Worm (Caenorhabditis elegans): Measurements from ENCODE around the gene ltd-1.

The ltd-1 gene

ce11 chrII:8041642-8042041 is 50.9 kb downstream of the ltd-1 start (continued):
- TF ChIP-seq ceh-20 (GFP tag; IDR thresholded peaks at IDR 0.05) = no peak
- no peak for TF ChIP-seq php-3 (GFP tag; IDR thresholded peaks at IDR 0.05)
- no peak for TF ChIP-seq fos-1 (tag; optimal IDR thresholded peaks at IDR 0.05)
- TF ChIP-seq ceh-44 (GFP tag; IDR thresholded peaks at IDR 0.05) = no peak
- TF ChIP-seq dmd-8 (GFP tag; IDR thresholded peaks at IDR 0.05) = no peak
- TF ChIP-seq daf-12 (tag; optimal IDR thresholded peaks at IDR 0.05) = no peak
- no peak for TF ChIP-seq hlh-11 (tag; optimal IDR thresholded peaks at IDR 0.05)
- no peak for TF ChIP-seq dmd-6 (GFP tag; IDR thresholded peaks at IDR 0.05)
- peak; percentile 57 for TF ChIP-seq lin-38 (GFP tag; IDR thresholded peaks at IDR 0.05)
- no peak for TF ChIP-seq jun-1 (tag; optimal IDR thresholded peaks at IDR 0.05)
- no peak for TF ChIP-seq ZK546.5 (tag; optimal IDR thresholded peaks at IDR 0.05)
- no peak for TF ChIP-seq mxl-3 (GFP tag; optimal IDR thresholded peaks at IDR 0.05)
- no peak for TF ChIP-seq nhr-25 (tag; optimal IDR thresholded peaks at IDR 0.05; ENCODE audit: borderline replicate concordance, insufficient read depth)
- TF ChIP-seq F37D6.2 (tag; optimal IDR thresholded peaks at IDR 0.05) = no peak
- TF ChIP-seq ceh-32 (tag; optimal IDR thresholded peaks at IDR 0.05; ENCODE audit: poor library complexity) = no peak
- no peak for TF ChIP-seq daf-8 (GFP tag; IDR thresholded peaks at IDR 0.05)
- no peak for TF ChIP-seq zip-11 (GFP tag; IDR thresholded peaks at IDR 0.05)
- no peak for TF ChIP-seq daf-16 (GFP tag; optimal IDR thresholded peaks at IDR 0.05)
- TF ChIP-seq daf-16 (tag; optimal IDR thresholded peaks at IDR 0.05) = no peak
- no peak for TF ChIP-seq nhr-111 (GFP tag; optimal IDR thresholded peaks at IDR 0.05)
- no peak for TF ChIP-seq nhr-10 (tag; optimal IDR thresholded peaks at IDR 0.05)
- no peak for TF ChIP-seq spr-3 (GFP tag; optimal IDR thresholded peaks at IDR 0.05)
- peak; percentile 9 for TF ChIP-seq nhr-6 (tag; optimal IDR thresholded peaks at IDR 0.05)
- TF ChIP-seq ctbp-1 (GFP tag; IDR thresholded peaks at IDR 0.05) = no peak
- peak; percentile 39 for TF ChIP-seq mes-2 (tag; optimal IDR thresholded peaks at IDR 0.05; ENCODE audit: poor library complexity, severe bottlenecking)
- no peak for TF ChIP-seq zag-1 (tag; optimal IDR thresholded peaks at IDR 0.05)

DNA sequence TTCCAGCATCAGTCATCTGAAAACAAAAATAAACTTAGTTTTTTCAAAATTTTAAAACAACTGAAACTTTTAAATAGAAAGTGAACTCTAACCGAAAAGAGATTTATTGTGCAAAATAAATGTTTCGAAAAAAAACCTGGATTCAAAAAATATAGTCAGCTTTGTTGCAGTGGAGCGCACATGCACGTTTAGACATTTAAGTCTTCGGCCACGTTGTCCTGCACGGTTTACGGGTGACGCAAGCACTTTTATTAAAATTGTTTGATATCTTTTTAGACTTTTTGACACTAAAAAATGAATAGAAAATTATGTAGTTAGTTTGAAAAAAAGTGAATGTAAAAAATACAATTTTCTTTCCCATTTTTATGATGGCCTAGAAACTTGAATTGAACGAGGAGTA is 53.1 kb downstream of the ltd-1 start, which contains the start of the genes ubh-4 and algn-6:
TSS of gene ubh-4 (minus strand) at position 182 of the 400 bp plus-strand sequence.
TSS of gene algn-6 (plus strand) at position 387 of the 400 bp plus-strand sequence.
- TF ChIP-seq mxl-3 (GFP tag; optimal IDR thresholded peaks at IDR 0.05) (peak; percentile 38), Y48G9A.11 (GFP tag; IDR thresholded peaks at IDR 0.05) (peak; percentile 34; the same call in 1 of the 2 replicates), hlh-30 (tag; optimal IDR thresholded peaks at IDR 0.05; ENCODE audit: insufficient read depth) (peak; percentile 12), vab-7 (GFP tag; IDR thresholded peaks at IDR 0.05) (0 out of 2 replicates have a peak, but pooled peaks have one; percentile 22), nhr-28 (tag; optimal IDR thresholded peaks at IDR 0.05) (peak; percentile 65), hmg-1.1 (GFP tag; IDR thresholded peaks at IDR 0.05) (0 out of 2 replicates have a peak, but pooled peaks have one; percentile 19), lsy-2 (tag; optimal IDR thresholded peaks at IDR 0.05) (peak; percentile 38 to 95), hlh-11 (tag; optimal IDR thresholded peaks at IDR 0.05) (peak; percentile 36), mep-1 (tag; optimal IDR thresholded peaks at IDR 0.05) (peak; percentile 57), nhr-6 (tag; optimal IDR thresholded peaks at IDR 0.05) (peak; percentile 80), unc-130 (GFP tag; optimal IDR thresholded peaks at IDR 0.05) (peak; percentile 96), daf-8 (GFP tag; IDR thresholded peaks at IDR 0.05) (no peak), pha-4 (GFP tag; IDR thresholded peaks at IDR 0.05) (no peak), pha-4 (tag; optimal IDR thresholded peaks at IDR 0.05) (peak; percentile 8), lim-7 (GFP tag; IDR thresholded peaks at IDR 0.05) (no peak), mdl-1 (tag; optimal IDR thresholded peaks at IDR 0.05) (no peak), dmd-6 (GFP tag; IDR thresholded peaks at IDR 0.05) (peak; percentile 27; the same call in 1 of the 2 replicates), egl-27 (tag; optimal IDR thresholded peaks at IDR 0.05) (no peak), T20F7.1 (GFP tag; optimal IDR thresholded peaks at IDR 0.05) (peak; percentile 90), mes-2 (tag; optimal IDR thresholded peaks at IDR 0.05; ENCODE audit: poor library complexity, severe bottlenecking) (peak; percentile 95), dpl-1 (GFP tag; optimal IDR thresholded peaks at IDR 0.05) (peak; percentile 63), skn-1 (tag; optimal IDR thresholded peaks at IDR 0.05) (no peak), lin-38 (GFP tag; IDR thresholded peaks at IDR 0.05) (peak; percentile 95), pqm-1 (tag; optimal IDR thresholded peaks at IDR 0.05) (peak; percentile 17), nhr-77 (tag; optimal IDR thresholded peaks at IDR 0.05) (peak; percentile 48), rbr-2 (tag; optimal IDR thresholded peaks at IDR 0.05) (peak; percentile 36), mdt-29 (GFP tag; IDR thresholded peaks at IDR 0.05) (no peak), fkh-10 (GFP tag; optimal IDR thresholded peaks at IDR 0.05) (no peak), hif-1 (tag; optimal IDR thresholded peaks at IDR 0.05) (peak in 1 of 2 experiments; percentile 83), ceh-32 (tag; optimal IDR thresholded peaks at IDR 0.05; ENCODE audit: poor library complexity) (no peak), daf-16 (GFP tag; optimal IDR thresholded peaks at IDR 0.05) (no peak), daf-16 (tag; optimal IDR thresholded peaks at IDR 0.05) (peak; percentile 38), ZK337.2 (GFP tag; IDR thresholded peaks at IDR 0.05) (0 out of 2 replicates have a peak, but pooled peaks have one; percentile 4)
